Worm (Caenorhabditis elegans): ENCODE data around the gene Y113G7B.28.

DNA sequence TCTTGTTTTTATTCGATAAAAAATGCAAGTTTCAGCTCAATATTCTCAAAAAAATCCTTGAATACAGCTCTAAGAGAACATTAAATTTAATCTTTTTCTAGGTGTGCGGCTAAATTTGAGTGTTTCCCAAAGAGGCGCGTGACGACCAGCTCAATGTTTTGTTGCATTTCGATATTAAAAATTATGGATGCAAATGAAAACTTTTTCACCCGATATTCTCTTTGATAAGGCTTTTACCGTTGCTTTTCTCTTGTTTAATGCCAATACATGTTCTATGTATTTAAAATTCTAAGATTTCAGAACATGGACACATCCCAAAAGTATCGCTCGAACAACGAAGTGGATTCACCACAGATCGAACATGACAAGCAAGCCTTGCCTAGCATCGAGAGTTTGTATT, 37.6 kb upstream of the Y113G7B.28 start, which contains the start of gene F19B2.6:
- TF ChIP-seq skn-1 (tag; optimal IDR thresholded peaks at IDR 0.05) (no peak), zag-1 (tag; optimal IDR thresholded peaks at IDR 0.05) (no peak), F26F4.8 (GFP tag; conservative IDR thresholded peaks at IDR 0.05) (no peak), aly-2 (tag; optimal IDR thresholded peaks at IDR 0.05) (no peak)

Measured in whole organism, L4 larva.